Worm (Caenorhabditis elegans) whole organism, L2 larva: Measurements from ENCODE around the gene isy-1.

Experiments
- C34F6.9 ChIP-seq: fragments of 150-350 bp; optimal IDR thresholded peaks from 2 replicates; lab custom pipeline; 2014; ENCODE audit warnings: missing biosample characterization, missing genetic modification characterization
- F13H6.1 ChIP-seq: sonication (generic microtip); optimal IDR thresholded peaks from 2 replicates; lab custom pipeline; 2016; ENCODE audit warnings: missing genetic modification characterization, missing compliant biosample characterization
- R02D3.7 ChIP-seq: fragments of 150-350 bp; optimal IDR thresholded peaks from 2 replicates; lab custom pipeline; 2014; ENCODE audit warnings: missing biosample characterization, missing genetic modification characterization
- ZK546.5 ChIP-seq: sonication (generic microtip); optimal IDR thresholded peaks from 2 replicates; lab custom pipeline; 2017; ENCODE audit warnings: missing biosample characterization, missing genetic modification characterization
- alr-1 ChIP-seq: fragments of 150-350 bp; optimal IDR thresholded peaks from 2 replicates; lab custom pipeline; 2014; ENCODE audit warnings: missing biosample characterization, missing genetic modification characterization
- aly-2 ChIP-seq: fragments of 150-350 bp; optimal IDR thresholded peaks from 2 replicates; lab custom pipeline; 2014; ENCODE audit warnings: missing biosample characterization, missing genetic modification characterization
- ama-1 ChIP-seq: fragments of 150-350 bp; optimal IDR thresholded peaks from 2 replicates; lab custom pipeline; 2018; ENCODE audit warnings: inconsistent platforms
- ceh-16 ChIP-seq: fragments of 150-350 bp; optimal IDR thresholded peaks from 2 replicates; lab custom pipeline; 2014; ENCODE audit warnings: missing biosample characterization, missing genetic modification characterization
- ceh-82 ChIP-seq: fragments of 150-350 bp; optimal IDR thresholded peaks from 2 replicates; lab custom pipeline; 2014; ENCODE audit warnings: missing biosample characterization, missing genetic modification characterization
- crh-2 ChIP-seq: sonication (generic microtip); optimal IDR thresholded peaks from 2 replicates; lab custom pipeline; 2017; ENCODE audit warnings: missing biosample characterization, missing genetic modification characterization
- dmd-4 ChIP-seq: sonication (generic microtip); optimal IDR thresholded peaks from 2 replicates; lab custom pipeline; 2017; ENCODE audit warnings: missing biosample characterization, missing genetic modification characterization
- egl-27 ChIP-seq: sonication (generic microtip); optimal IDR thresholded peaks from 3 replicates; lab custom pipeline; 2017; ENCODE audit warnings: missing biosample characterization, missing genetic modification reagents, missing genetic modification characterization
- elt-1 ChIP-seq: fragments of 150-350 bp; optimal IDR thresholded peaks from 2 replicates; lab custom pipeline; 2014; ENCODE audit warnings: missing biosample characterization, missing genetic modification characterization
- elt-3 ChIP-seq: sonication (generic microtip); optimal IDR thresholded peaks from 2 replicates; lab custom pipeline; 2017; ENCODE audit warnings: missing biosample characterization, missing genetic modification characterization
- fos-1 ChIP-seq: fragments of 150-350 bp; optimal IDR thresholded peaks from 2 replicates; lab custom pipeline; 2014; ENCODE audit warnings: missing biosample characterization, missing genetic modification characterization
- gmeb-1 ChIP-seq: fragments of 150-350 bp; optimal IDR thresholded peaks from 2 replicates; lab custom pipeline; 2014; ENCODE audit warnings: missing biosample characterization, missing genetic modification characterization
- lin-13 ChIP-seq: fragments of 150-350 bp; optimal IDR thresholded peaks from 2 replicates; lab custom pipeline; 2014; ENCODE audit warnings: missing biosample characterization, missing genetic modification reagents, missing genetic modification characterization
- lin-39 ChIP-seq: fragments of 150-350 bp; optimal IDR thresholded peaks from 2 replicates; lab custom pipeline; 2014; ENCODE audit warnings: missing biosample characterization, missing genetic modification reagents, missing genetic modification characterization
- lsy-2 ChIP-seq, 2 experiments: fragments of 150-350 bp in 1 of 2; sonication (generic microtip) in 1 of 2; optimal IDR thresholded peaks; 2 replicates each; lab custom pipeline; 2014 to 2017; ENCODE audit warnings: missing biosample characterization in 2 of 2, missing genetic modification characterization in 2 of 2
- mab-5 ChIP-seq: fragments of 150-350 bp; optimal IDR thresholded peaks from 2 replicates; lab custom pipeline; 2014; ENCODE audit warnings: missing biosample characterization, missing genetic modification characterization
- mbf-1 ChIP-seq: sonication (generic microtip); optimal IDR thresholded peaks from 2 replicates; lab custom pipeline; 2017; ENCODE audit warnings: missing biosample characterization, missing genetic modification characterization
- nhr-10 ChIP-seq: sonication (generic microtip); optimal IDR thresholded peaks from 2 replicates; lab custom pipeline; 2017; ENCODE audit warnings: missing biosample characterization, missing genetic modification characterization
- nhr-11 ChIP-seq: fragments of 150-350 bp; optimal IDR thresholded peaks from 2 replicates; lab custom pipeline; 2014; ENCODE audit warnings: missing biosample characterization, missing genetic modification characterization
- nhr-12 ChIP-seq: fragments of 150-350 bp; optimal IDR thresholded peaks from 2 replicates; lab custom pipeline; 2014; ENCODE audit warnings: missing biosample characterization, missing genetic modification characterization
- nhr-129 ChIP-seq: fragments of 150-350 bp; optimal IDR thresholded peaks from 2 replicates; lab custom pipeline; 2014; ENCODE audit warnings: missing biosample characterization, missing genetic modification characterization
- nhr-21 ChIP-seq: fragments of 150-350 bp; optimal IDR thresholded peaks from 2 replicates; lab custom pipeline; 2014; ENCODE audit warnings: missing biosample characterization, missing genetic modification characterization
- nhr-23 ChIP-seq: fragments of 150-350 bp; optimal IDR thresholded peaks from 2 replicates; lab custom pipeline; 2014; ENCODE audit warnings: missing biosample characterization, missing genetic modification reagents, missing genetic modification characterization
- nhr-6 ChIP-seq: fragments of 150-350 bp; optimal IDR thresholded peaks from 2 replicates; lab custom pipeline; 2014; ENCODE audit warnings: missing biosample characterization, missing genetic modification characterization
- peb-1 ChIP-seq: fragments of 150-350 bp; optimal IDR thresholded peaks from 2 replicates; lab custom pipeline; 2014; ENCODE audit warnings: missing biosample characterization, missing genetic modification characterization
- sem-4 ChIP-seq: fragments of 150-350 bp; optimal IDR thresholded peaks from 2 replicates; lab custom pipeline; 2014; ENCODE audit warnings: missing biosample characterization, missing genetic modification reagents, missing genetic modification characterization
- sma-9 ChIP-seq, 2 experiments: fragments of 150-350 bp in 1 of 2; sonication (generic microtip) in 1 of 2; optimal IDR thresholded peaks; 2 replicates each; lab custom pipeline; 2014 to 2016; ENCODE audit warnings: missing genetic modification characterization in 2 of 2, mild to moderate bottlenecking in 1 of 2, missing biosample characterization in 1 of 2, missing compliant biosample characterization in 1 of 2, missing genetic modification reagents in 1 of 2, moderate library complexity in 1 of 2
- snpc-4 ChIP-seq: fragments of 150-350 bp; optimal IDR thresholded peaks from 2 replicates; lab custom pipeline; 2014; ENCODE audit warnings: missing biosample characterization, missing genetic modification characterization
- unc-39 ChIP-seq: fragments of 150-350 bp; optimal IDR thresholded peaks from 2 replicates; lab custom pipeline; 2014; ENCODE audit warnings: missing biosample characterization, missing genetic modification characterization
- unc-55 ChIP-seq: fragments of 150-350 bp; sonication (generic microtip); optimal IDR thresholded peaks from 3 replicates; lab custom pipeline; 2014; ENCODE audit warnings: missing biosample characterization, missing genetic modification reagents, missing genetic modification characterization
- zag-1 ChIP-seq: fragments of 150-350 bp; optimal IDR thresholded peaks from 2 replicates; lab custom pipeline; 2014; ENCODE audit warnings: missing biosample characterization, missing genetic modification characterization
- ztf-1 ChIP-seq: fragments of 200-800 bp; sonication (Bioruptor generic); conservative IDR thresholded peaks from 2 replicates; pipeline ENCODE4 v1.3.6; 2022; ENCODE audit warnings: missing genetic modification characterization, missing compliant biosample characterization
- ztf-11 ChIP-seq: sonication (generic microtip); optimal IDR thresholded peaks from 2 replicates; lab custom pipeline; 2017; ENCODE audit warnings: missing biosample characterization, missing genetic modification characterization
- ztf-4 ChIP-seq: fragments of 150-350 bp; optimal IDR thresholded peaks from 2 replicates; lab custom pipeline; 2014; ENCODE audit warnings: missing biosample characterization, missing genetic modification characterization

Gene isy-1

ce11 chrV:11042538-11042937 is 42.0 kb upstream of the isy-1 start, which contains the start of gene C45B11.2:
C45B11.2 (plus strand) TSS chrV:11042710.
- TF ChIP-seq fos-1 = peak; percentile 37
- no peak for TF ChIP-seq peb-1 (tag; lab: Kevin White, UChicago)
- no peak for TF ChIP-seq mbf-1 (tag; lab: Kevin White, UChicago)
- TF ChIP-seq nhr-21 (tag; lab: Kevin White, UChicago) = no peak
- TF ChIP-seq sma-9 (GFP tag; optimal IDR thresholded peaks at IDR 0.05; lab: Kevin White, UChicago) = no peak
- TF ChIP-seq sma-9 (tag; optimal IDR thresholded peaks at IDR 0.05; lab: Kevin White, UChicago) = no peak
- peak; percentile 52 for TF ChIP-seq nhr-129 (tag; lab: Kevin White, UChicago)

ce11 chrV:11041499-11041898 is 41.0 kb upstream of the isy-1 start, which contains the start of gene C45B11.5:
C45B11.5 (plus strand) TSS chrV:11041799.
- TF ChIP-seq R02D3.7 (no peak), fos-1 (no peak), ztf-4 (tag; lab: Kevin White, UChicago) (no peak), nhr-129 (tag; lab: Kevin White, UChicago) (no peak), ceh-82 (tag; lab: Kevin White, UChicago) (no peak), nhr-21 (tag; lab: Kevin White, UChicago) (no peak), sem-4 (tag; lab: Kevin White, UChicago) (no peak), nhr-11 (no peak), mab-5 (tag; lab: Kevin White, UChicago) (no peak), elt-3 (tag; lab: Kevin White, UChicago) (no peak), nhr-23 (no peak), lin-13 (GFP tag; lab: Kevin White, UChicago) (no peak), nhr-6 (tag; lab: Kevin White, UChicago) (no peak), ceh-16 (tag; lab: Kevin White, UChicago) (no peak), unc-39 (tag; lab: Kevin White, UChicago) (no peak), lsy-2 (tag; optimal IDR thresholded peaks at IDR 0.05; lab: Kevin White, UChicago) (no peak), sma-9 (GFP tag; optimal IDR thresholded peaks at IDR 0.05; lab: Kevin White, UChicago) (no peak), sma-9 (tag; optimal IDR thresholded peaks at IDR 0.05; lab: Kevin White, UChicago) (no peak), lin-39 (tag; lab: Kevin White, UChicago) (no peak), gmeb-1 (tag; lab: Kevin White, UChicago) (no peak), egl-27 (tag; lab: Kevin White, UChicago) (no peak)

ce11 chrV:11040473-11040872 is 40.0 kb upstream of the isy-1 start, which contains the start of gene C45B11.8:
C45B11.8 (plus strand) TSS chrV:11040773.
- TF ChIP-seq elt-1 (tag; lab: Kevin White, UChicago) = no peak
- TF ChIP-seq unc-55 = no peak
- no peak for TF ChIP-seq aly-2 (tag; lab: Kevin White, UChicago)
- TF ChIP-seq mbf-1 (tag; lab: Kevin White, UChicago) = no peak
- no peak for TF ChIP-seq lsy-2 (tag; optimal IDR thresholded peaks at IDR 0.05; lab: Kevin White, UChicago)
- no peak for TF ChIP-seq crh-2 (tag; lab: Kevin White, UChicago)
- TF ChIP-seq zag-1 (tag; lab: Kevin White, UChicago) = no peak
- TF ChIP-seq ceh-82 (tag; lab: Kevin White, UChicago) = no peak
- no peak for TF ChIP-seq unc-39 (tag; lab: Kevin White, UChicago)
- no peak for TF ChIP-seq ama-1
- no peak for TF ChIP-seq nhr-10 (tag; lab: Kevin White, UChicago)
- TF ChIP-seq ztf-1 (GFP tag; lab: Robert Waterston, UW) = no peak

ce11 chrV:11040020-11040419 is 39.5 kb upstream of the isy-1 start, which contains the start of gene C45B11.9:
C45B11.9 (plus strand) TSS chrV:11040320.
- no peak for TF ChIP-seq zag-1 (tag; lab: Kevin White, UChicago)
- no peak for TF ChIP-seq ama-1
- no peak for TF ChIP-seq ceh-16 (tag; lab: Kevin White, UChicago)
- no peak for TF ChIP-seq nhr-21 (tag; lab: Kevin White, UChicago)
- TF ChIP-seq nhr-12 (tag; lab: Kevin White, UChicago) = no peak
- TF ChIP-seq alr-1 (tag; lab: Kevin White, UChicago) = no peak
- no peak for TF ChIP-seq C34F6.9 (tag; lab: Kevin White, UChicago)
- TF ChIP-seq lin-39 (tag; lab: Kevin White, UChicago) = no peak
- no peak for TF ChIP-seq snpc-4 (tag; lab: Kevin White, UChicago)
- TF ChIP-seq F13H6.1 = no peak
- TF ChIP-seq ZK546.5 (tag; lab: Kevin White, UChicago) = no peak
- no peak for TF ChIP-seq ztf-11 (tag; lab: Kevin White, UChicago)
- no peak for TF ChIP-seq crh-2 (tag; lab: Kevin White, UChicago)
- TF ChIP-seq nhr-23 = no peak
- TF ChIP-seq ceh-82 (tag; lab: Kevin White, UChicago) = no peak
- no peak for TF ChIP-seq dmd-4
